Worm (Caenorhabditis elegans) whole organism, L4 larva: ENCODE results near the gene wrt-1.

Experiments used
- F10B5.3 ChIP-seq: sonication (generic microtip); optimal IDR thresholded peaks from 2 replicates; lab custom pipeline; 2016; ENCODE audit warnings: mild to moderate bottlenecking, missing genetic modification characterization, missing compliant biosample characterization
- Y105C5A.15 ChIP-seq: fragments of 200-800 bp; sonication (Bioruptor generic); IDR thresholded peaks from 2 replicates; pipeline ENCODE4 v1.3.6; 2022; ENCODE audit warnings: missing genetic modification characterization, missing compliant biosample characterization
- Y5F2A.4 ChIP-seq: fragments of 200-800 bp; sonication (Bioruptor generic); optimal IDR thresholded peaks from 2 replicates; lab custom pipeline; 2018; ENCODE audit warnings: mild to moderate bottlenecking, missing genetic modification characterization, missing compliant biosample characterization
- aly-2 ChIP-seq: sonication (generic microtip); optimal IDR thresholded peaks from 2 replicates; lab custom pipeline; 2018; ENCODE audit warnings: missing biosample characterization, missing genetic modification characterization
- ceh-20 ChIP-seq: fragments of 200-800 bp; sonication (Bioruptor generic); IDR thresholded peaks from 2 replicates; pipeline ENCODE4 v1.3.6; 2022; ENCODE audit warnings: missing genetic modification reagents, missing genetic modification characterization, missing compliant biosample characterization
- ceh-28 ChIP-seq: fragments of 150-350 bp; optimal IDR thresholded peaks from 2 replicates; lab custom pipeline; 2014; ENCODE audit warnings: missing biosample characterization, missing genetic modification reagents, missing genetic modification characterization
- cey-2 ChIP-seq: sonication (generic microtip); optimal IDR thresholded peaks from 3 replicates; lab custom pipeline; 2017; ENCODE audit warnings: missing genetic modification characterization, mild to moderate bottlenecking, missing compliant biosample characterization, antibody characterized with exemption, borderline replicate concordance; ENCODE audit not compliant: insufficient read depth
- daf-19 ChIP-seq: fragments of 200-800 bp; sonication (Bioruptor generic); conservative IDR thresholded peaks from 2 replicates; pipeline ENCODE4 v1.3.6; 2022; ENCODE audit warnings: missing genetic modification characterization, missing compliant biosample characterization
- dmd-6 ChIP-seq: fragments of 200-800 bp; sonication (Bioruptor generic); IDR thresholded peaks from 2 replicates; pipeline ENCODE4 v1.3.6; 2022; ENCODE audit warnings: missing genetic modification reagents, missing genetic modification characterization, missing compliant biosample characterization
- egl-27 ChIP-seq: sonication (generic microtip); optimal IDR thresholded peaks from 3 replicates; lab custom pipeline; 2017; ENCODE audit warnings: missing biosample characterization, missing genetic modification reagents, missing genetic modification characterization
- egl-43 ChIP-seq: fragments of 200-800 bp; sonication (Bioruptor generic); IDR thresholded peaks from 2 replicates; pipeline ENCODE4 v1.3.6; 2022; ENCODE audit warnings: missing genetic modification reagents, missing genetic modification characterization, missing compliant biosample characterization
- fkh-10 ChIP-seq: fragments of 150-350 bp; optimal IDR thresholded peaks from 2 replicates; lab custom pipeline; 2014; ENCODE audit warnings: missing biosample characterization, missing genetic modification reagents, missing genetic modification characterization
- gei-8 ChIP-seq: fragments of 200-800 bp; sonication (Bioruptor generic); optimal IDR thresholded peaks from 2 replicates; lab custom pipeline; 2018; ENCODE audit warnings: mild to moderate bottlenecking, missing genetic modification characterization, missing compliant biosample characterization
- hlh-30 ChIP-seq: sonication (generic microtip); optimal IDR thresholded peaks from 2 replicates; lab custom pipeline; 2017; ENCODE audit warnings: antibody characterized with exemption, mild to moderate bottlenecking, missing genetic modification characterization, missing compliant biosample characterization; ENCODE audit not compliant: insufficient read depth
- jun-1 ChIP-seq: fragments of 150-350 bp; optimal IDR thresholded peaks from 2 replicates; lab custom pipeline; 2014; ENCODE audit warnings: missing biosample characterization, missing genetic modification reagents, missing genetic modification characterization
- lin-15B ChIP-seq: fragments of 150-350 bp; sonication (generic microtip); optimal IDR thresholded peaks from 3 replicates; lab custom pipeline; 2014; ENCODE audit warnings: missing biosample characterization, missing genetic modification characterization
- lir-3 ChIP-seq: sonication (generic microtip); optimal IDR thresholded peaks from 2 replicates; lab custom pipeline; 2016; ENCODE audit warnings: mild to moderate bottlenecking, missing genetic modification characterization, missing compliant biosample characterization
- madf-5 ChIP-seq, 2 experiments: fragments of 200-800 bp; sonication (Bioruptor generic); IDR thresholded peaks; 2 replicates each; pipeline ENCODE4 v1.3.6; 2022; ENCODE audit warnings: missing compliant biosample characterization in 2 of 2, missing genetic modification characterization in 2 of 2
- madf-9 ChIP-seq: fragments of 200-800 bp; sonication (Bioruptor generic); conservative IDR thresholded peaks from 2 replicates; pipeline ENCODE4 v1.3.6; 2022; ENCODE audit warnings: missing genetic modification reagents, missing genetic modification characterization, missing compliant biosample characterization
- mdl-1 ChIP-seq, 2 experiments: fragments of 150-350 bp in 1 of 2; sonication (generic microtip) in 1 of 2; optimal IDR thresholded peaks; 2 replicates each; lab custom pipeline; 2014 to 2017; ENCODE audit warnings: missing biosample characterization in 2 of 2, missing genetic modification characterization in 2 of 2
- mdt-29 ChIP-seq: fragments of 200-800 bp; sonication (Bioruptor generic); IDR thresholded peaks from 2 replicates; pipeline ENCODE4 v1.3.6; 2022; ENCODE audit warnings: missing genetic modification reagents, missing genetic modification characterization, missing compliant biosample characterization
- mep-1 ChIP-seq: fragments of 150-350 bp; sonication (generic microtip); optimal IDR thresholded peaks from 3 replicates; lab custom pipeline; 2014; ENCODE audit warnings: missing biosample characterization, missing genetic modification characterization
- mxl-3 ChIP-seq: fragments of 200-800 bp; sonication (Bioruptor generic); optimal IDR thresholded peaks from 2 replicates; lab custom pipeline; 2018; ENCODE audit warnings: mild to moderate bottlenecking, missing genetic modification characterization, missing compliant biosample characterization
- nhr-11 ChIP-seq: fragments of 150-350 bp; optimal IDR thresholded peaks from 2 replicates; lab custom pipeline; 2014; ENCODE audit warnings: missing biosample characterization, missing genetic modification characterization
- nhr-111 ChIP-seq: fragments of 200-800 bp; sonication (Bioruptor generic); optimal IDR thresholded peaks from 2 replicates; lab custom pipeline; 2018; ENCODE audit warnings: mild to moderate bottlenecking, missing genetic modification characterization, missing compliant biosample characterization
- nhr-41 ChIP-seq: fragments of 200-800 bp; sonication (Bioruptor generic); IDR thresholded peaks from 2 replicates; pipeline ENCODE4 v1.3.6; 2022; ENCODE audit warnings: missing genetic modification reagents, missing genetic modification characterization, missing compliant biosample characterization
- nhr-6 ChIP-seq: fragments of 150-350 bp; optimal IDR thresholded peaks from 2 replicates; lab custom pipeline; 2014; ENCODE audit warnings: missing biosample characterization, missing genetic modification characterization
- rbr-2 ChIP-seq: sonication (generic microtip); optimal IDR thresholded peaks from 2 replicates; lab custom pipeline; 2016; ENCODE audit warnings: missing genotype, missing genetic modification characterization, missing compliant biosample characterization
- sdz-12 ChIP-seq: fragments of 200-800 bp; sonication (Bioruptor generic); optimal IDR thresholded peaks from 2 replicates; lab custom pipeline; 2018; ENCODE audit warnings: mild to moderate bottlenecking, missing genetic modification characterization, missing compliant biosample characterization
- spr-3 ChIP-seq: fragments of 200-800 bp; sonication (Bioruptor generic); optimal IDR thresholded peaks from 2 replicates; lab custom pipeline; 2018; ENCODE audit warnings: mild to moderate bottlenecking, missing genetic modification characterization, missing compliant biosample characterization
- unc-39 ChIP-seq: sonication (generic microtip); optimal IDR thresholded peaks from 2 replicates; lab custom pipeline; 2017; ENCODE audit warnings: missing biosample characterization, missing genetic modification characterization
- unc-62 ChIP-seq, 3 experiments: fragments of 150-350 bp in 1 of 3; sonication (generic microtip); optimal IDR thresholded peaks in 2 of 3; peaks in 1 of 3; 1 replicate in 1 of 3; 2 replicates in 2 of 3; lab custom pipeline; 2014 to 2017; ENCODE audit warnings: missing biosample characterization in 3 of 3, missing genetic modification characterization in 3 of 3, missing genetic modification reagents in 3 of 3, missing genotype in 1 of 3
- zfp-2 ChIP-seq: sonication (generic microtip); optimal IDR thresholded peaks from 2 replicates; lab custom pipeline; 2016; ENCODE audit warnings: mild to moderate bottlenecking, missing genetic modification characterization, missing compliant biosample characterization
- zip-2 ChIP-seq: fragments of 150-350 bp; optimal IDR thresholded peaks from 2 replicates; lab custom pipeline; 2014; ENCODE audit warnings: missing biosample characterization, missing genetic modification characterization

wrt-1 gene

ce11 chrII:7499390-7499789 is 31.4 kb upstream of the wrt-1 start, which contains the start of gene srab-14:
srab-14 (minus strand) TSS chrII:7499490.
- TF ChIP-seq nhr-6 (tag; lab: Kevin White, UChicago) (no peak), fkh-10 (GFP tag; lab: Kevin White, UChicago) (no peak), ceh-28 (no peak), zfp-2 (tag; lab: Kevin White, UChicago) (no peak), F10B5.3 (tag; lab: Kevin White, UChicago) (no peak), hlh-30 (tag; lab: Kevin White, UChicago) (no peak), rbr-2 (no peak), unc-39 (tag; lab: Kevin White, UChicago) (no peak), nhr-11 (tag; lab: Kevin White, UChicago) (no peak), cey-2 (tag; lab: Kevin White, UChicago) (no peak), daf-19 (no peak)
- TF ChIP-seq, all 104 proteins: peak for 0

DNA sequence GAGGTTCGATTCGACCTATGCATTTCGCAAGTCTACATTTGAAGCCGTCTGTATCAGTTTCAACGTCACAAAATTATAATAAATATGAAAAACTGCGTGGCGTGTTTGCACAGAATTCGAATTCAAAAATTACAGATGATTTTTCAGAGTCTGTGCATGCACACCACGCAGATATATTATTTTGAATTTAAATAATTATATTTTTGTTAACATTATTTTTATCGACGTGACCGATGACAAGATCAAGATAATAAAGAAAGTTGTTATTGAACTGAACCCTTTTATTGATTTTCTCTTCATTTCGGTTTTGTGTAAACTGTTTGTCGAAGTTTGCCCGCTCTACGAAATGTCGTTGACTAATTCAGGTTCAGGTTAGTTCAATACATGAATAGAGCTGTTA is 25.8 kb upstream of the wrt-1 start, which contains the start of gene C28F5.1:
Gene C28F5.1 (plus strand): TSS at position 301 of the 400 bp plus-strand sequence.
- no peak for TF ChIP-seq zip-2 (tag; lab: Kevin White, UChicago)
- no peak for TF ChIP-seq ceh-20 (GFP tag; lab: Robert Waterston, UW)

DNA sequence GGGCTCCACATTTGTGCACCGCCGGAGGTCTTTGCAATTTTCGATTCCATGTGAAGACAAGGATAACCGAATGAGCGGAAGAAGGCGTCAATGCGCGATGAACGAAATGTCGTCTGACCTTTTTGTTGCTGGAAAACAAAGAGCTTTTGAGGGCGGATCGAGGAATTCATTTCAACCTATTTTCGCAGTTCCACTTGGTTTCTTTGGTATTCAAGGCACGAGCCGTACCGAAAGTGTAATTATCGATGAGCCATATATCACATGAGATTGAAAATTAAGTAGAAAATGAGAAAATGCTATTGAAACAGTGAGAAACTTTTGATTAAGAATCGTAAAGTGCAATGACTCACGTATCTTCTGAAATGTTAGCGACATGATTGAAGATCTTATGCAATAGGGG is 11.6 kb upstream of the wrt-1 start, which contains the start of gene glb-9:
Gene glb-9 (minus strand): TSS at position 101 of the 400 bp plus-strand sequence.
- TF ChIP-seq Y5F2A.4 (no peak), egl-27 (tag; lab: Kevin White, UChicago) (no peak), jun-1 (tag; lab: Kevin White, UChicago) (no peak), unc-62 (GFP tag; optimal IDR thresholded peaks at IDR 0.05 in 1 of 2; lab: Kevin White, UChicago) (no peak), unc-62 (tag; optimal IDR thresholded peaks at IDR 0.05; lab: Kevin White, UChicago) (no peak), nhr-41 (GFP tag; lab: Robert Waterston, UW) (no peak)

- TF ChIP-seq mep-1 (tag; lab: Kevin White, UChicago): no peak
- TF ChIP-seq unc-62 (GFP tag; optimal IDR thresholded peaks at IDR 0.05 in 1 of 2; lab: Kevin White, UChicago): peak in 1 of 2 experiments; percentile 95
- TF ChIP-seq unc-62 (tag; optimal IDR thresholded peaks at IDR 0.05; lab: Kevin White, UChicago): no peak
Observed at ce11 chrII:7521420-7521819, 9.4 kb upstream of the wrt-1 start.

DNA sequence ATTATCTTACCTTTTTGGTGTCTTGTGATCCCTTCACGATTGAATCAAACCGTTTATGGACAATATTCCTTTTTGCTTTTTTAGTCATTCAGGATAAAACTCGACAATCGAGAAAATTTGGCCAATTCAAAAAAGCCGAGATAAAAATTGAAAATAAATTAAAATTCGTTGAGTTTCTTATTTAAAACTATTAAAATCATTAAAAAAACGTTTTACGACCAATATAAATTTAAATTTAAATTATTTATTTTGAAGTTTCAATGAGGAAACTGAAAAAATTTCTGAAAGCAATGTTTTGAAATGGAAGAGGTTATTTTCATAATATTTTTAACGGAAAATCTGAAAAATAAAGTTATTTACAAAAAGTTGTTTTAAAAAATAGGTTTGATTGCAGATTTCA is 7.5 kb upstream of the wrt-1 start, which contains the start of gene ZK1290.15:
Gene ZK1290.15 (plus strand): TSS at position 301 of the 400 bp plus-strand sequence.
- no peak for TF ChIP-seq spr-3 (GFP tag; lab: Kevin White, UChicago)
- TF ChIP-seq gei-8: no peak
- TF ChIP-seq mdl-1 (tag; optimal IDR thresholded peaks at IDR 0.05; lab: Kevin White, UChicago): no peak
- no peak for TF ChIP-seq mep-1 (tag; lab: Kevin White, UChicago)
- no peak for TF ChIP-seq lin-15B (tag; lab: Kevin White, UChicago)
- TF ChIP-seq mxl-3 (GFP tag; lab: Kevin White, UChicago): no peak
- no peak for TF ChIP-seq lir-3 (tag; lab: Kevin White, UChicago)
- no peak for TF ChIP-seq madf-5 (GFP tag; IDR thresholded peaks at IDR 0.05; lab: Robert Waterston, UW)
- no peak for TF ChIP-seq mdt-29 (GFP tag; lab: Robert Waterston, UW)
- no peak for TF ChIP-seq egl-43
- TF ChIP-seq madf-9 (GFP tag; lab: Robert Waterston, UW): no peak
- TF ChIP-seq nhr-111: no peak

DNA sequence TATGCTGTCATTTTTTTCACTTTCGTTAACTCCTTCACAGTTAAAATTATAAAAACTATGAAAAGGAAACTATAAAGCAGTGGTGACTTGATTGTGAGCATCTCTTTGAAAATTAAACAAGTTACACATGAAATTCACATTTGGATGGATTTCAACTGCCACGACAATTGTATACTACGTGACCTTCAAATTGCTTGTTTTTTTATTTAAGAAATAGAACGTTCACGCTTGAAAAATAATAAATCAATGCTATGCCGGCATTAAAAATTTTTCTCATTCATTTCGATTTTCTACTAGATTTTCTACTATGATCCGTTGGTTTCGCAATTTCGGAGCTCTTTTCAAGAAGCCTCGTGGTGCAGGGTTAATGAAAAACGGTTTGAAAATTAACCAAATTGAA is 5.3 kb upstream of the wrt-1 start, which contains the start of the genes ZK1290.7 and rnh-1.1:
Gene ZK1290.7 (minus strand): TSS at position 101 of the 400 bp plus-strand sequence.
Gene rnh-1.1 (plus strand): TSS at position 281 of the 400 bp plus-strand sequence.
- TF ChIP-seq aly-2 (tag; lab: Kevin White, UChicago): no peak
- no peak for TF ChIP-seq sdz-12 (GFP tag; lab: Kevin White, UChicago)
- no peak for TF ChIP-seq dmd-6 (GFP tag; lab: Robert Waterston, UW)
- peak in 1 of 2 experiments; percentile 40 for TF ChIP-seq unc-62 (GFP tag; optimal IDR thresholded peaks at IDR 0.05 in 1 of 2; lab: Kevin White, UChicago)
- TF ChIP-seq unc-62 (tag; optimal IDR thresholded peaks at IDR 0.05; lab: Kevin White, UChicago): no peak
- TF ChIP-seq Y105C5A.15: no peak
- TF ChIP-seq ceh-28: no peak
